Worm (Caenorhabditis elegans): Measurements from ENCODE around the gene R04A9.3.

R04A9.3 gene

DNA sequence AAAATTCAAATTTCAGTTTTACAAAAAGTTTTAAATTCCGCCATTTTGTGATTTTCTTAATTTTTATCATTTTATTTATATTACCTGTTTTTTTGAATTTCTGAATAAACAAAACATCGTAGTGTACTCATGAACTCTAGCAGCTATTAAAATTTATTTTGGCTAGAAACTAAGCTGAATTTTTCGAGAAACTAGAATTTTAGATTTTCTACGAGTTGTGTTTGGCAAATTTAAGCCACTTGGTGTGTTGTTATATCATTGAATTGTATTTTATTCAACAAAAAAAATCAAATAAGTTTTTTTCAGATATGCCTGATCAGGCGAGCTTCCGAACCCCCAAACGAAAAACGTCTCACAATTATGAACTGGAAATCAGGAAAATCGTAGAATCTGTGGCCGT, 16.9 kb upstream of the R04A9.3 start, which contains the start of gene R04A9.6:
Gene R04A9.6 (plus strand): TSS at position 301 of the 400 bp plus-strand sequence.
- no peak for TF ChIP-seq gmeb-2 (tag; optimal IDR thresholded peaks at IDR 0.05)
- TF ChIP-seq tbx-7 (tag; optimal IDR thresholded peaks at IDR 0.05), result no peak
- no peak for TF ChIP-seq ceh-9 (tag; optimal IDR thresholded peaks at IDR 0.05)
- TF ChIP-seq hlh-6 (tag; optimal IDR thresholded peaks at IDR 0.05), result no peak
- TF ChIP-seq ceh-6 (GFP tag; optimal IDR thresholded peaks at IDR 0.05), result no peak
- no peak for TF ChIP-seq hlh-13 (GFP tag; optimal IDR thresholded peaks at IDR 0.05)
- no peak for TF ChIP-seq sox-4 (tag; optimal IDR thresholded peaks at IDR 0.05)

DNA sequence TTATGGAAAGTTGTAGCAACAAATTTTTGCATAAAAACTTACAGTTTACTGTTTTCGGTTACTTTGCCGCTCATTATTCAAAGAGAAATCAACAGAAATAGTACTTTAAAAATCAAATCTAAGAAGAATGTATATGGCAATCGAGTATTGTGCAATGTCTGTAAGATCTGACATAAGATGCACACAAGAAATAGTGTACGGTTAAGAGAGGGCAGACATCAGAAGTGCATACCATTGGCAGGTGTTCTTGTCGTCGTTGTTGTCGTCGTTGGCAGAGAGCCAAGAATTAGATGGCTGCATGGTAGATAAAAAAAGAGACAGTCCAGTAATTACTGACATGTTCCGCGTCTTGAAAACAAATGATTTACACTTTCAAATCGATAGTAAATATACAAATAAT, 14.3 kb upstream of the R04A9.3 start, which contains the start of gene R04A9.7:
Gene R04A9.7 (minus strand): TSS at position 184 of the 400 bp plus-strand sequence.
- no peak for TF ChIP-seq pha-4 (tag; optimal IDR thresholded peaks at IDR 0.05)
- TF ChIP-seq sox-4 (tag; optimal IDR thresholded peaks at IDR 0.05), result no peak
- TF ChIP-seq ceh-22 (tag; optimal IDR thresholded peaks at IDR 0.05), result no peak
- TF ChIP-seq sox-2 (GFP tag; IDR thresholded peaks at IDR 0.05), result no peak
- TF ChIP-seq ahr-1 (tag; optimal IDR thresholded peaks at IDR 0.05), result no peak
- no peak for TF ChIP-seq lin-11 (tag; optimal IDR thresholded peaks at IDR 0.05)
- TF ChIP-seq C08G9.2 (tag; optimal IDR thresholded peaks at IDR 0.05), result no peak
- TF ChIP-seq ceh-34 (tag; optimal IDR thresholded peaks at IDR 0.05), result no peak
- TF ChIP-seq unc-55 (GFP tag; optimal IDR thresholded peaks at IDR 0.05), result no peak
- TF ChIP-seq ceh-18 (tag; optimal IDR thresholded peaks at IDR 0.05), result no peak
- TF ChIP-seq rnt-1 (tag; optimal IDR thresholded peaks at IDR 0.05), result no peak
- TF ChIP-seq pha-2 (tag; optimal IDR thresholded peaks at IDR 0.05), result no peak
- no peak for TF ChIP-seq odd-2 (tag; optimal IDR thresholded peaks at IDR 0.05)
- TF ChIP-seq hlh-30 (tag; optimal IDR thresholded peaks at IDR 0.05; ENCODE audit: insufficient read depth), result no peak
- no peak for TF ChIP-seq F13H6.1 (tag; optimal IDR thresholded peaks at IDR 0.05)

ce11 chrX:390469-390868, 10.1 kb upstream of the R04A9.3 start, which contains the start of gene R04A9.9:
R04A9.9 (minus strand) TSS chrX:390569.
- no peak for TF ChIP-seq pha-2 (tag; optimal IDR thresholded peaks at IDR 0.05)
- no peak for TF ChIP-seq C08G9.2 (tag; optimal IDR thresholded peaks at IDR 0.05)
- TF ChIP-seq sox-2 (GFP tag; IDR thresholded peaks at IDR 0.05), result no peak
- TF ChIP-seq ceh-14 (tag; optimal IDR thresholded peaks at IDR 0.05), result no peak

DNA sequence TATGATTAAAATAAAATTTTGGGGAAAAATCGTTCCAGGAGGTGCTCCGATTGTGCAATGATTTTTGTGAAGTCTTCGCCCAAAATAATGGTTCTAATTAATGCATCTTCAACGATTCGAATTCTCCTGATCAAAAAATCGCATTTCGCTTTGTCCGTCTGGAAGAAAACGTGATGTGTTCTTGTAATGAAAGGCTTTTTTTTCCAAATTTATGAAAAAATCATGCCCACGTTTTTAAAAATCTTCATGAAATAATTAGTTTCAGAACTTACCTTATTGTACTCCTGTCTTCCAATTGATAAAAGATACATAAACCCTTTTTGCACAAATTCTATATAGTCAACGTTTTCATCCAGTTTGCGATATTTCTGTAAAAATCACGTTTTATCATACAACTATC, 9.2 kb upstream of the R04A9.3 start:
- TF ChIP-seq ttx-3 (tag; optimal IDR thresholded peaks at IDR 0.05) (no peak), pha-4 (tag; optimal IDR thresholded peaks at IDR 0.05) (no peak), unc-3 (GFP tag; conservative IDR thresholded peaks at IDR 0.05) (no peak), unc-3 (tag; optimal IDR thresholded peaks at IDR 0.05) (no peak), fkh-6 (tag; optimal IDR thresholded peaks at IDR 0.05) (no peak), Y22D7AL.16 (tag; optimal IDR thresholded peaks at IDR 0.05) (no peak), unc-55 (GFP tag; optimal IDR thresholded peaks at IDR 0.05) (no peak), ceh-19 (GFP tag; optimal IDR thresholded peaks at IDR 0.05) (no peak), sdc-2 (tag; optimal IDR thresholded peaks at IDR 0.05) (no peak), gmeb-2 (tag; optimal IDR thresholded peaks at IDR 0.05) (no peak), eyg-1 (tag; optimal IDR thresholded peaks at IDR 0.05) (no peak), ceh-9 (tag; optimal IDR thresholded peaks at IDR 0.05) (no peak), pag-3 (tag; optimal IDR thresholded peaks at IDR 0.05; ENCODE audit: borderline replicate concordance) (no peak), T23F11.4 (GFP tag; optimal IDR thresholded peaks at IDR 0.05) (no peak), elt-2 (tag; optimal IDR thresholded peaks at IDR 0.05) (no peak), pax-1 (tag; optimal IDR thresholded peaks at IDR 0.05) (no peak), madf-2 (tag; optimal IDR thresholded peaks at IDR 0.05) (no peak), pat-9 (tag; optimal IDR thresholded peaks at IDR 0.05) (no peak), zip-5 (tag; optimal IDR thresholded peaks at IDR 0.05) (no peak)

All from whole organism, late embryonic.